Worm (Caenorhabditis elegans): ENCODE measurements around the gene D1044.6.

DNA sequence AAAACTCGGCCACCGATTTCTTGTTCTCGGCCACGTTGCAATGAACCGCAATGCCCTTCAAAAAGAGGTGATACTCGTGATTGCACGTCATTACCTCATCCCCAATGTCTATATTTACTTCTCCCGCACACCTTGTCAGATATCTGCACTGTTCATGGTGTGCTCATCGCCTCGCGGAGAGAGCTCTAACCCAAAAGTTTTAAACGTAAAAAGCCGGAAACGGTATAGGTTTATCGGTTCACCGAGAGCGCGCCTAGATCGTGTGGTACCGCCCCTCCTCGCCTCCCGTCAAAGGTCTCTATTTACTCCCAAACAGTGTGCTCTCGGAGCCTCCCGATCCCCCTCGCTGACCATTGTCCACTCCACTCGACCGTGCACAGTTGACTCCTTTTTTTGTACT is 41.7 kb upstream of the D1044.6 start, which contains the start of gene F56D2.3:
- no peak for TF ChIP-seq nhr-77 (tag; optimal IDR thresholded peaks at IDR 0.05)
- TF ChIP-seq ceh-16 (tag; optimal IDR thresholded peaks at IDR 0.05): no peak
- no peak for TF ChIP-seq unc-62 (GFP tag; optimal IDR thresholded peaks at IDR 0.05)
- no peak for TF ChIP-seq nhr-11 (tag; optimal IDR thresholded peaks at IDR 0.05)
- TF ChIP-seq nhr-237 (tag; optimal IDR thresholded peaks at IDR 0.05): no peak
- no peak for TF ChIP-seq ama-1 (optimal IDR thresholded peaks at IDR 0.05)
- no peak for TF ChIP-seq mdl-1 (tag; optimal IDR thresholded peaks at IDR 0.05)
- no peak for TF ChIP-seq zag-1 (tag; optimal IDR thresholded peaks at IDR 0.05)
